Worm (Caenorhabditis elegans) whole organism, late embryonic: ENCODE results near the gene D1086.18.
"Not testable (repeated sequence)": the region's sequence is repeated elsewhere in the genome, so short reads cannot be mapped to it uniquely, and the experiment has no call there.

Experiments
- hlh-8 ChIP-seq: sonication (generic microtip); optimal IDR thresholded peaks from 2 replicates; lab custom pipeline; 2016; ENCODE audit warnings: missing genotype, missing genetic modification characterization, missing compliant biosample characterization
- sox-2 ChIP-seq: fragments of 200-800 bp; sonication (Bioruptor generic); IDR thresholded peaks from 2 replicates; pipeline ENCODE4 v1.3.6; 2022; ENCODE audit warnings: missing genetic modification reagents, missing genetic modification characterization, missing compliant biosample characterization

DNA sequence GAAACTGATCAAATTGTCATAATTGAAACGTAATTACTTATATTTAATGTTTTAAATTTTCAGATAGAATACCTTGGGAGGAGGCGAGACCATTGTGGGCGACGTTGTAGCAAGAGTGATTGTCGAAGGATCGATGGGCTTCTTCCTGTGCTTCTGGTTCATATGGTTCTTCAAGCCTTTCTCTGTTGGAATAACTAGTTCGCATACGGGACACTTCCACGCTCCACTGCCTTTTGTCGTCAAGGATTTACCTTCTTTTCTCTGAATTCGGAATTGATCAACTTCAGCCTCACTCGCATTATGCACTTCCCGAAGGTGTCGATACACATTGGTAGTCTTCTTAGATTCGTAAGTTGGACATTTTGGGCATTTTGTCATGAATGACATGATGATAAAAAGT is 36.4 kb upstream of the D1086.18 start, which contains the start of gene F58D12.1:
- not testable (repeated sequence) for TF ChIP-seq sox-2 (GFP tag; lab: Robert Waterston, UW); hlh-8
